Fruit fly (Drosophila melanogaster): ENCODE data around the gene Pcp.
A peak's percentile ranks its signal among the peaks of the same experiment; 100 is the strongest.

The Pcp gene

DNA sequence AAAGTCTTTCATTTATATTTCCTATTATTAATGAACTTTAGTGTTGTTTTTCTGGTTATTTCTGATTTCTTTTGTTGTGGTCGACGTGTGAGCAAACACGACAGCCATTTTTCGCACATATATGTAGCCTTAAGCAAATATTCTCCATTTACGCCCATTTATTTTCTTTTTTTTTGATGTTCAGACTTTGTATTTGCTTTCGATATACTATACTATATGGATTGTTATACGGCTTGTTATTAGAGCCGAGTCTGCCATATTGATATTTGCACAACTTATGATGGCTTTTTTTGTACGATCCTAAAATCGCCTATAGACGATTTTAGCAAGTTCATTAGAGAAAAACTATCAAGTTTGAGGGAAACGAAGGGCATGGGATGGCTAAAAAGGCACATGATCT is 26.2 kb downstream of the Pcp start (continued):
- no peak for TF ChIP-seq dmrt11E (tag; optimal IDR thresholded peaks at IDR 0.05)
- no peak for TF ChIP-seq CG7556 (GFP tag; optimal IDR thresholded peaks at IDR 0.05)
- TF ChIP-seq CG10366 (GFP tag; IDR thresholded peaks at IDR 0.05), result no peak
- TF ChIP-seq Poxn (GFP tag; IDR thresholded peaks at IDR 0.05), result no peak
- 0 out of 2 replicates have a peak, but pooled peaks have one; percentile 11 for TF ChIP-seq cas (GFP tag; IDR thresholded peaks at IDR 0.05)
- no peak for TF ChIP-seq NfI (GFP tag; optimal IDR thresholded peaks at IDR 0.05)
- TF ChIP-seq Oaz (GFP tag; IDR thresholded peaks at IDR 0.05), result no peak
- no peak for TF ChIP-seq CG7963 (GFP tag; IDR thresholded peaks at IDR 0.05; ENCODE audit: partially characterized antibody)
- no peak for TF ChIP-seq fu2 (GFP tag; optimal IDR thresholded peaks at IDR 0.05)
- TF ChIP-seq eve (GFP tag; optimal IDR thresholded peaks at IDR 0.05), result no peak
- TF ChIP-seq CG6813 (GFP tag; optimal IDR thresholded peaks at IDR 0.05), result no peak
- TF ChIP-seq B-H1 (GFP tag; IDR thresholded peaks at IDR 0.05), result no peak
- TF ChIP-seq Ets65A (GFP tag), result no peak
- TF ChIP-seq CG2199 (GFP tag; IDR thresholded peaks at IDR 0.05), result no peak
- no peak for TF ChIP-seq CG13624 (GFP tag; optimal IDR thresholded peaks at IDR 0.05)
- no peak for TF ChIP-seq E2f1 (GFP tag; IDR thresholded peaks at IDR 0.05)
- no peak for TF ChIP-seq oc (tag; optimal IDR thresholded peaks at IDR 0.05)
- TF ChIP-seq z (GFP tag; IDR thresholded peaks at IDR 0.05), result no peak
- TF ChIP-seq CG1832 (GFP tag; optimal IDR thresholded peaks at IDR 0.05), result no peak
- TF ChIP-seq nau (GFP tag; optimal IDR thresholded peaks at IDR 0.05), result no peak
- TF ChIP-seq Sox102F (GFP tag; optimal IDR thresholded peaks at IDR 0.05), result no peak
- TF ChIP-seq CG14441 (GFP tag; IDR thresholded peaks at IDR 0.05), result no peak
- TF ChIP-seq CG11456 (GFP tag; IDR thresholded peaks at IDR 0.05), result peak; percentile 40; the same call in 1 of the 3 replicates
- TF ChIP-seq CG17385 (GFP tag; optimal IDR thresholded peaks at IDR 0.05), result no peak
- no peak for TF ChIP-seq Sry-δ (GFP tag; optimal IDR thresholded peaks at IDR 0.05)
- TF ChIP-seq peb (GFP tag; IDR thresholded peaks at IDR 0.05), result no peak
- TF ChIP-seq lmd (GFP tag; IDR thresholded peaks at IDR 0.05), result no peak
- no peak for TF ChIP-seq Opbp (GFP tag; IDR thresholded peaks at IDR 0.05; ENCODE audit: partially characterized antibody)
- no peak for TF ChIP-seq dan (GFP tag; IDR thresholded peaks at IDR 0.05)
- TF ChIP-seq CG10462 (GFP tag; optimal IDR thresholded peaks at IDR 0.05), result no peak
- TF ChIP-seq CG2120 (GFP tag; optimal IDR thresholded peaks at IDR 0.05), result peak; percentile 67
- no peak for TF ChIP-seq CG2116 (GFP tag; optimal IDR thresholded peaks at IDR 0.05)
- TF ChIP-seq gem (tag; optimal IDR thresholded peaks at IDR 0.05), result no peak
- TF ChIP-seq Max (GFP tag; optimal IDR thresholded peaks at IDR 0.05), result no peak
- TF ChIP-seq Meics (GFP tag; optimal IDR thresholded peaks at IDR 0.05), result no peak
- TF ChIP-seq tx (GFP tag; optimal IDR thresholded peaks at IDR 0.05), result no peak
- no peak for TF ChIP-seq CG4820 (GFP tag; optimal IDR thresholded peaks at IDR 0.05)
- no peak for TF ChIP-seq CG4404 (GFP tag; IDR thresholded peaks at IDR 0.05)
- no peak for TF ChIP-seq odd (GFP tag; optimal IDR thresholded peaks at IDR 0.05)
- no peak for TF ChIP-seq Ets97D (GFP tag; optimal IDR thresholded peaks at IDR 0.05)
- TF ChIP-seq sob (GFP tag; IDR thresholded peaks at IDR 0.05), result peak; percentile 44; the same call in 1 of the 2 replicates
- TF ChIP-seq CG17612 (GFP tag; IDR thresholded peaks at IDR 0.05), result no peak
- peak; percentile 1 for TF ChIP-seq CHES-1-like (GFP tag; optimal IDR thresholded peaks at IDR 0.05)
- TF ChIP-seq CG15601 (tag; optimal IDR thresholded peaks at IDR 0.05), result no peak
- TF ChIP-seq jumu (GFP tag; optimal IDR thresholded peaks at IDR 0.05), result no peak
- no peak for TF ChIP-seq ken (GFP tag; IDR thresholded peaks at IDR 0.05)
- TF ChIP-seq sd (tag; optimal IDR thresholded peaks at IDR 0.05), result no peak
- peak; percentile 55 for TF ChIP-seq Med (GFP tag)
- no peak for TF ChIP-seq ERR (GFP tag; optimal IDR thresholded peaks at IDR 0.05)
- no peak for TF ChIP-seq crp (GFP tag; optimal IDR thresholded peaks at IDR 0.05)
- no peak for TF ChIP-seq Vsx1 (GFP tag; optimal IDR thresholded peaks at IDR 0.05)
- no peak for TF ChIP-seq CG10979 (tag; optimal IDR thresholded peaks at IDR 0.05)
- peak; percentile 13 for TF ChIP-seq zfh2 (GFP tag; optimal IDR thresholded peaks at IDR 0.05)
